Worm (Caenorhabditis elegans): ENCODE data around the gene gly-10.

- TF ChIP-seq lin-32 (GFP tag; optimal IDR thresholded peaks at IDR 0.05) (no peak), nhr-12 (tag; optimal IDR thresholded peaks at IDR 0.05) (no peak)
Measured at ce11 chrIV:13774578-13774977, 4.3 kb upstream of the gly-10 start, which contains the start of gene Y45F10D.2.
